Fruit fly (Drosophila melanogaster): ENCODE results near the gene CG14137.

The CG14137 gene

DNA sequence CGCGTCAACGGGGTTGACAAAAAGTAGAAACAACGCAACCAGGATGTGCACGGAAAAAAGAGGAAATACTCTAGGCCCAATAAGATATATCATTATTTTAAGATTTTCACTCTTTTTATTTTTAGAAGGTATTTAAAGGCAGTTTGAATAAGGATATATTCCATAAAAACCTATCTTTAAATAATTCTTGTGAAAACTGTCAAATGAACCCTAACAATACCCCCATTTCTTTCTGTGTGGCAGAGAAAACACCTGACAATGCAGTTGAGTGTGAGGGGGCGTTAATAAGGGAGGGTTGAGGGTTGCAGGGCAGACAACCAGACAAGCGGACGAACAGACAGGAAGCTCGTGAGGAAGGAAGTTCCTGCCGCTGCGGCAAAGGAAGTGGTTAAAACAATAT, 47.9 kb downstream of the CG14137 start (continued):
- TF ChIP-seq CG8388 (GFP tag; optimal IDR thresholded peaks at IDR 0.05) (peak; percentile 55), inv (GFP tag; IDR thresholded peaks at IDR 0.05; ENCODE audit: partially characterized antibody) (no peak), HmgZ (tag; optimal IDR thresholded peaks at IDR 0.05) (no peak), CG1792 (GFP tag; optimal IDR thresholded peaks at IDR 0.05) (no peak), Antp (GFP tag; optimal IDR thresholded peaks at IDR 0.05) (no peak), Bteb2 (GFP tag; optimal IDR thresholded peaks at IDR 0.05) (no peak), Chrac-16 (GFP tag; optimal IDR thresholded peaks at IDR 0.05) (peak; percentile 45), jigr1 (GFP tag; IDR thresholded peaks at IDR 0.05) (no peak), Neu2 (GFP tag; optimal IDR thresholded peaks at IDR 0.05; ENCODE audit: borderline replicate concordance) (no peak), Nf-YA (GFP tag; IDR thresholded peaks at IDR 0.05) (no peak; the same call in 1 of the 2 replicates), fd102C (GFP tag; optimal IDR thresholded peaks at IDR 0.05) (no peak), Trl (optimal IDR thresholded peaks at IDR 0.05) (no peak), Trl (GFP tag; optimal IDR thresholded peaks at IDR 0.05) (no peak), CG7928 (GFP tag; optimal IDR thresholded peaks at IDR 0.05) (no peak), CG18262 (tag; optimal IDR thresholded peaks at IDR 0.05) (peak; percentile 72), chif (GFP tag; optimal IDR thresholded peaks at IDR 0.05) (peak in 1 of 2 experiments; percentile 16), Oaz (GFP tag; IDR thresholded peaks at IDR 0.05) (no peak), CG18764 (GFP tag; optimal IDR thresholded peaks at IDR 0.05) (no peak), CG7963 (GFP tag; IDR thresholded peaks at IDR 0.05; ENCODE audit: partially characterized antibody) (no peak), Poxn (GFP tag; IDR thresholded peaks at IDR 0.05) (no peak), CG7271 (tag; optimal IDR thresholded peaks at IDR 0.05) (no peak), CG17361 (GFP tag; IDR thresholded peaks at IDR 0.05) (peak; percentile 51; the same call in 1 of the 3 replicates), CG6689 (GFP tag; IDR thresholded peaks at IDR 0.05) (peak; percentile 63), fru (optimal IDR thresholded peaks at IDR 0.05) (no peak), Meics (GFP tag; optimal IDR thresholded peaks at IDR 0.05) (no peak), sna (GFP tag; IDR thresholded peaks at IDR 0.05; ENCODE audit: partially characterized antibody) (no peak), CG10979 (tag; optimal IDR thresholded peaks at IDR 0.05) (peak; percentile 75), CG12155 (GFP tag; optimal IDR thresholded peaks at IDR 0.05) (no peak), slou (GFP tag; optimal IDR thresholded peaks at IDR 0.05) (no peak), CG18619 (GFP tag; optimal IDR thresholded peaks at IDR 0.05) (no peak), gt (GFP tag; IDR thresholded peaks at IDR 0.05) (no peak), CG15601 (tag; optimal IDR thresholded peaks at IDR 0.05) (peak; percentile 40), CG4617 (GFP tag; optimal IDR thresholded peaks at IDR 0.05; ENCODE audit: borderline replicate concordance) (no peak), Hr78 (GFP tag; optimal IDR thresholded peaks at IDR 0.05) (no peak), Dfd (GFP tag; optimal IDR thresholded peaks at IDR 0.05) (no peak), CG9727 (GFP tag; optimal IDR thresholded peaks at IDR 0.05) (peak; percentile 62), CTCF (GFP tag; optimal IDR thresholded peaks at IDR 0.05) (no peak), ken (GFP tag; IDR thresholded peaks at IDR 0.05) (no peak), Lhr (GFP tag; optimal IDR thresholded peaks at IDR 0.05) (no peak), ERR (GFP tag; optimal IDR thresholded peaks at IDR 0.05) (no peak), Med (GFP tag) (peak; percentile 76), CG6813 (GFP tag; optimal IDR thresholded peaks at IDR 0.05) (no peak), fd64A (GFP tag; optimal IDR thresholded peaks at IDR 0.05) (no peak), CG33557 (GFP tag; optimal IDR thresholded peaks at IDR 0.05) (peak; percentile 46), CG2199 (GFP tag; IDR thresholded peaks at IDR 0.05) (no peak), CG8290 (GFP tag; optimal IDR thresholded peaks at IDR 0.05) (no peak), CG8290 (tag; optimal IDR thresholded peaks at IDR 0.05) (no peak), lilli (GFP tag; optimal IDR thresholded peaks at IDR 0.05) (no peak), CG12659 (GFP tag; optimal IDR thresholded peaks at IDR 0.05) (peak; percentile 4), PHDP (tag; optimal IDR thresholded peaks at IDR 0.05) (peak; percentile 36), BEAF-32 (GFP tag; optimal IDR thresholded peaks at IDR 0.05) (no peak), CG18476 (GFP tag; optimal IDR thresholded peaks at IDR 0.05) (no peak)

Data from whole organism, embryonic.